Fruit fly (Drosophila melanogaster): ENCODE results near the gene eIF3e.

Gene eIF3e

DNA sequence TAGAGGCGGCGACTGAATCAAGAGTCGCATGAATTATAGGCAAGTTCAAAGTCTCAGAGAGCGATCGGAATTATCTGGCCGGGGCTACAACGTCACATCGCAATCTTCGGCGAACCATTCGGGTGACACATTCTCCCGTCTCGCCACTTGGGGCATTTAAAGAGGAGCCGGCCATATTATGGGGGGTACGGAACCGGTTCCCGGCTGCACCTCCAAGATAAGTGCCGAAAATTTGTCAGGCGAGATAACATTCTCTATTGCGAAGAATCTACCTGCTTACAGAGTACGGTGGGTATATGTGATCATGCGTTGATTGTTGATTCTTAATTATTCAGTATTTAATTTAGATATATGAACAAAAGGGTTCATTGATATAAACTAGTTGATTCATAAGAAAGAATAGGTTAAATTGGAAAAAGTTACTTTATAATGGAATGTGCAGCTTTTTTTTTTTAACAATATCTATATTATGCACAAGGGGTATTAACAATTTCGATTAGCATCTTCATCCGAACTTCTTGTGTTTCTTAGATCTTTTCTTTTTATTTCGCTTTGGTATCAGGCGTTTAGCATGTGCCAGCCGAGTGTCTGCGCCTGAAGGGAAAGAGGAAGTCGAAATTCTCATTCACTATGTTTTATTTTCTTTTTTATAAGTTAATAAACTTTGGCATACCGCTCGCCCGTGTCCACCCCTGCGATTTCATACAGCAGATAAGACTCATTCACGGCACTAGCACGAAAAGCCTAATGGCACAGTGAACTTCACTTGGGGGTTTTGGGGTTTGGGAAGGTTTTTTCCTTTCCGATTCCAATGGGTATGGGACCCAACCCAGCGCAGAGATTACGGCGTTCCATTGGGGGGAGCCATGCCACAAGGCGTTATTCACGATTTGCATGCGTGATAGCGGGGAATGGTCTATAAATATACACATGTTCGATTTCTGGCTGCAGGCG, 15.0 kb upstream of the eIF3e start:
- no peak for TF ChIP-seq CG17801 (GFP tag; optimal IDR thresholded peaks at IDR 0.05; ENCODE audit: partially characterized antibody)

DNA sequence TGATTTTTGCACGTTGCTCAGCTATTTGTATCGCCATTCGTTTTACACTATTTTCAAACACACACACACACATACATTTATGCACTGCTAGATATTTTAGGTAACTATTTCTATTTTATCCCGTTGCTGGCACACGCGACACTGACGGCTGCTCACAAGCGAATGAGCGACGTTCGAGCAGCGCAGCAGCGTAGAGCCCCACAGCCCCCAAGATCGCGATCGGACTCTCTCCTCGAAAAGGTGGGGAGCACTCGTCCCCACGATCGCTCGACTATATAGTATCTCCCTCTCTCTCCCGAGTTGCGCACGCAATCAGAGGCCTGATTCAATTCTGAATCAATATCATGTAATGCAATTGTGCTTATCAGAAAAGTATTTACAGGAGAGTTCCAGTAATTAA, 13.3 kb upstream of the eIF3e start:
- TF ChIP-seq CG17801 (GFP tag; optimal IDR thresholded peaks at IDR 0.05; ENCODE audit: partially characterized antibody), result peak; percentile 54

DNA sequence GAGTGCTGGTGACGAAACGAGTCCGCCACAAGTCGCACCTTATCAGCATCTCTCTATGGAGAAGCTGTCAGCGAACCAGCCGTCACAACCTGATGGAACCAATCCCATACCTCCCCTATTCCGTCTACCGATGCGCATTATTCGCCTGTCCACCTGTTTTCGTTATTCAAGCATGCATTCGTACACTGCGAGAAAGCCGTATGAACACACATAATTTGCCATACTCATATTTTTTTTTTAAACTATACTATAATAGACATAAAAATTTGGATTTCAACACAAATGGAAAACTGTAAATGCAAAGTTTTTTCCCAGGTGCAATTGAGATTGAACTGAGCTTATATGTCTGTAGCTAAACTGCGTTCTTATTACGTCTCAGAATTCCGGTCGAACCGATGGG, 9.9 kb upstream of the eIF3e start:
- peak; percentile 15 for TF ChIP-seq CG17801 (GFP tag; optimal IDR thresholded peaks at IDR 0.05; ENCODE audit: partially characterized antibody)

DNA sequence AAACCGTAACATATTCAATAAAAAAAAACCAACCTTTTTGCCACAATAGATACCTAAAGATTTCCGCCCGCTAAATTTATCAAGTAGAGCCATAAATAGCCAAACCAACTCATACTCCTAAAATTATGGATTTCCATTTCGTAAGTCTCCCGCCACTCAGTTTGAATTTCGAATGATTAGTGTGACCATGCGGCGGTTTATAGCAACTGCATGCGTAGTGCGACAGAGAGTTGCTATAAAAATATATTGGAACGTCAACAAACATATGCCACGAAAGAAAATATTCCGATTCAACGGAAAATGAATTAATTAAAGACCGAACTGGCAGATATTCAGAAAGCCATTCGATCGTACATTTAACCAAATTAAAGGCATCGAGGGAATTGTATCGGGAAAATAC, 4.0 kb downstream of the eIF3e start, which contains the start of gene CG9706:
Gene CG9706, plus strand, starts transcription at position 222 of the 400 bp plus-strand sequence.
- TF ChIP-seq CG17801 (GFP tag; optimal IDR thresholded peaks at IDR 0.05; ENCODE audit: partially characterized antibody), result no peak

DNA sequence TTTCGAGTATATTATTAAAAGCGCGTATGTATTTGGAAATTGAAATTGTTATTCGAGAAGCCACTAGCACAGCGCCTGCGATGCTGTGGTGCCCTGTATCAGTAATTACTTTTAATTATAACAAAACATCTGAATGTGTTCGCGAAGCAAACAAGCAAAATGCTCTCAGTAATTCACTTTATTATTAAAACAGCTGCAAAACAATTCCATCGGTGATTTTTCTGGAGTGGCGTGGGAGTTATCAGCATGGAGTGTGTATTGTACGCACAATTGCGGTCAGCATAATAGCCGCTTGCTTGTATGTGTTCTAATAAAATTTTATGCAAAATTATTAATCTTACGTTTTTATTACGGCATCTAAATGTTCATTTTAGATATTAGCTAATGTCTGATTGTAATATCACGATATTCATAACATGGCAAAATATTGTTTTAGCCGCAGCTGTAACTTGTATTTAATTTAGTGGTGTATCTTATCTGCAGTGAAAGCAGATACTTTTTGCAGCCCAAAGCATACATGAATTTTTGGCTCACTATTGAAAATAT, 4.5 kb downstream of the eIF3e start:
- TF ChIP-seq CG17801 (GFP tag; optimal IDR thresholded peaks at IDR 0.05; ENCODE audit: partially characterized antibody), result peak; percentile 48

DNA sequence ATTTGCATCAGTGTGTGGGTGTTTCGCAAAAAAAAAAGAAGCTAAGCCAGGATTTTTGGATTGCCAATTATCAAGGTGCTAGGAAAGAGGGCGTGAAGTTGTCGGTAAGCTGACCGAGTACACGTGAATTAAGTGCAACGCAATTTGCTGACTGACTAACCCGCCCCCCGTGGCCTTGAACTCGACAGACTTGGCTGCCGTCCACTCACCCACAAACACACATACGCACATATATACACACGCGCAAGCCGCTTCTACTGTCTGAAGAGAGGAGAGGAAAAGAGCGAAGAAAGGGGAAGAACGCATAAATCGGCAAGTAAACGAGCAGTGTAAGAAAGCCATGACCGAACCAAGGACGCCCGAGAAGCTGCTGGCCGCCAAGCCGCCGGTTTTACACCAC, 6.4 kb downstream of the eIF3e start:
- no peak for TF ChIP-seq CG17801 (GFP tag; optimal IDR thresholded peaks at IDR 0.05; ENCODE audit: partially characterized antibody)

DNA sequence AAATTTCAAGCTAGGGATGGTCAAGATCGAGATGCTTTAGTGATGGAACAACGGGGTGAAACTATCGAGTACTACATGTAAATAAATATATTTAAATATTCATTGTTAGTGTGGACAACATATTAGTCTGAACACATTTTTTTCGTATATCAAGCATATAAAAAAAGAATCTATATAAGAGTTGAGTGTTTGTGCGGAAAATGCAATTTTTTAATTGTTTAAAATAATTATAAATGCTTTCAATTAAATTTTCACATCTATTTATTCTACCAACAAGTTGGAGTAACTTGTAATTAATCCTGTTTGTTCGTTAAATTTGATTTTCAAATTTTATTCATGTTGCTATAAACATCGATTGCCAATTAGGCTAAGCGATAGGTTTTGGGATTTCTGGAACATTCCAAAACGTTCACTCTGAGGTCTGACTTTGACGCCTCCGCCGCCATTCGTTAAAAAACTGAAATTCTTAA, 7.0 kb downstream of the eIF3e start, which contains the start of the genes mus302 and CG9705:
Gene mus302, minus strand, starts transcription at position 33 of the 470 bp plus-strand sequence.
Gene CG9705, plus strand, starts transcription at position 397 of the 470 bp plus-strand sequence.
- no peak for TF ChIP-seq CG17801 (GFP tag; optimal IDR thresholded peaks at IDR 0.05; ENCODE audit: partially characterized antibody)

dm6 chr3L:16772755-16773523, 13.8 kb downstream of the eIF3e start:
- no peak for TF ChIP-seq CG17801 (GFP tag; optimal IDR thresholded peaks at IDR 0.05; ENCODE audit: partially characterized antibody)

dm6 chr3L:16769866-16770265, 16.9 kb downstream of the eIF3e start:
- TF ChIP-seq CG17801 (GFP tag; optimal IDR thresholded peaks at IDR 0.05; ENCODE audit: partially characterized antibody), result no peak

DNA sequence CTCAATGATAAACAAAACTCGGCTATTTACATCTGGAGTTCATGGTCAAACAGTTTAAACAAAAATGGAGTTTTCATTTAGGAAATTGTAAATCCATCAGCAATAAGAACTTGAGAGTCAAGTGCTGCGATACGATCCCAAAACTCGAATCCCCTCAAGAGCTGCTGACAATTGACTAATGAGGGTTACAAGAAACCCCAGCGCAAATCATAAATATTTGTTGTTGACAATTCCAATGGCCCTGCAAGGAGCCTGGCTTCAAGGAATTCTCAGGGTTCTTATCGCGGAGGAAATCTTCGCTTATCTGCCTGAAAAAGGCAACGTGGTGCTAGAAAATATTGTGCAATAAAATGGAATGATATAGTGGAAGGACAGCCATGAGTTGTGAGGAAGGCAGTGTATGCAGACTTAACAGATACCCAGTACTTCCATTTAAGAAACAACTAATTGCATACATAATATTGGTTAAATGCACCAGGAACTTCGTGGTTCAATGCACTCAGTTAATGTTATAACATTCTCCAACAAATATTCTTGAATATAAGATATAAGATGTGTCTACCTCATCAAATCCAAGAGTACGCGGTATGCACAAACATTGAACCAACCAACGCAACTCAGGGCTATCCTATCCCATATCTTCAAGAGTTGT, 18.6 kb downstream of the eIF3e start:
- TF ChIP-seq CG17801 (GFP tag; optimal IDR thresholded peaks at IDR 0.05; ENCODE audit: partially characterized antibody), result no peak

dm6 chr3L:16766901-16767300, 19.8 kb downstream of the eIF3e start:
- TF ChIP-seq CG17801 (GFP tag; optimal IDR thresholded peaks at IDR 0.05; ENCODE audit: partially characterized antibody), result no peak

- TF ChIP-seq CG17801 (GFP tag; optimal IDR thresholded peaks at IDR 0.05; ENCODE audit: partially characterized antibody), result peak; percentile 77
Observed at dm6 chr3L:16765647-16766628, 20.8 kb downstream of the eIF3e start, which contains the start of gene Nrt. TSS of gene Nrt (plus strand) at chr3L:16766072.

DNA sequence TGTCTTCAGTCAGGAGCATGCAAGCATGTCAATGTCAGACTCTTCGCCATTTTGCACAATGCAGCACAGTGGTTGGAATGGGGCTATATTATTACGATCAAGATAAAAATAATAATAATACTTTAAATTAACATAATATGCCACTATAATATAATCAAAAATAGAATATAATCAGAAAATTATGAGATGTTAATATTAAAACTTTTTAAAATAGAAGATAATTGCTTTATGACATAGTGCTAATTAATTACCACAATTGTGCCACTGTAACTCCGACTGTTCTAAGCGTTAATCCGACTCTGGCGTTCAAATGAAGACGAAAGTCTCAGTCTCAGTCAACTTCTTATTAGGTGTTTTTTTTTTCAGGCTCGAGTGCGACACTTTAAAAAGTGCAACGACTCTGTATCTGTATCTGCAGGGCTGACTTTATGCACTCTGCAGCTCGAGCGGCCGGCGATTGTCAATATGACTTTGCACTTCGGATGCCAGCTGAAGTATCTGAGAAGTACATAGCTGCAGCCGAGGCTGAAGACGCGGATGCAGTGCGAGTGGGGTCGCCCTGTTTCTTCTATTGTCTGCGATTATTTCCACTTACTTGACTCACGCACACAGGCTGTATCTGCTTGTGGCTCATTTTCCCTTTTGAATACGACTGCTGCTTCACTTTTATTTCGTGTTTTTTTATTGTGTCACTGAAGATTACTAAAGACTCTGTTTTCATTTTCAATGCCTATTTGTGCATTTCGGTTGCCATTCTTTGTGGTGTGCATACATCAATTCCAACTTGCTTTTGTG, 24.3 kb downstream of the eIF3e start:
- no peak for TF ChIP-seq CG17801 (GFP tag; optimal IDR thresholded peaks at IDR 0.05; ENCODE audit: partially characterized antibody)

Data from ovary, adult (tissue).